Worm (Caenorhabditis elegans): ENCODE data around the gene mes-4.

Gene mes-4

ce11 chrV:13385798-13386197 lies 51.5 kb downstream of the mes-4 start, which contains the start of gene gcy-34:
gcy-34 (minus strand) TSS chrV:13385898.
- TF ChIP-seq mep-1 (tag; optimal IDR thresholded peaks at IDR 0.05) (no peak), M03D4.4 (tag; optimal IDR thresholded peaks at IDR 0.05) (no peak), ces-1 (GFP tag; optimal IDR thresholded peaks at IDR 0.05) (no peak), elt-3 (tag; optimal IDR thresholded peaks at IDR 0.05) (no peak), nhr-12 (tag; optimal IDR thresholded peaks at IDR 0.05) (no peak), drap-1 (GFP tag; optimal IDR thresholded peaks at IDR 0.05) (no peak), unc-120 (tag; optimal IDR thresholded peaks at IDR 0.05; ENCODE audit: poor library complexity, severe bottlenecking) (no peak), bed-3 (GFP tag; optimal IDR thresholded peaks at IDR 0.05) (no peak), lin-13 (tag; optimal IDR thresholded peaks at IDR 0.05) (no peak), sem-2 (GFP tag; optimal IDR thresholded peaks at IDR 0.05) (no peak), zip-8 (tag; optimal IDR thresholded peaks at IDR 0.05) (no peak), elt-1 (tag; optimal IDR thresholded peaks at IDR 0.05; ENCODE audit: borderline replicate concordance, insufficient read depth) (no peak), pha-4 (tag; optimal IDR thresholded peaks at IDR 0.05) (no peak), tbx-8 (GFP tag; optimal IDR thresholded peaks at IDR 0.05) (no peak)

All from whole organism, mixed stage, embryonic.